Worm (Caenorhabditis elegans): ENCODE data around the gene inx-5.
A peak's percentile ranks its signal among the peaks of the same experiment; 100 is the strongest.

The inx-5 gene

ce11 chrX:8286740-8287299, 15.4 kb downstream of the inx-5 start, which contains the start of gene sec-16A.2 (continued):
- no peak for TF ChIP-seq aha-1 (tag; optimal IDR thresholded peaks at IDR 0.05)
- TF ChIP-seq ceh-90 (tag; optimal IDR thresholded peaks at IDR 0.05), result no peak
- TF ChIP-seq unc-86 (tag; optimal IDR thresholded peaks at IDR 0.05), result no peak
- TF ChIP-seq jun-1 (tag; optimal IDR thresholded peaks at IDR 0.05), result peak; percentile 4
- TF ChIP-seq fkh-8 (tag; optimal IDR thresholded peaks at IDR 0.05), result peak; percentile 21
- no peak for TF ChIP-seq aly-2 (tag; optimal IDR thresholded peaks at IDR 0.05)
- peak; percentile 90 for TF ChIP-seq lin-14 (GFP tag; optimal IDR thresholded peaks at IDR 0.05)
- no peak for TF ChIP-seq ets-5 (GFP tag; IDR thresholded peaks at IDR 0.05)
- no peak for TF ChIP-seq pag-3 (tag; optimal IDR thresholded peaks at IDR 0.05; ENCODE audit: borderline replicate concordance, insufficient read depth)
- TF ChIP-seq egl-13 (tag; optimal IDR thresholded peaks at IDR 0.05), result no peak
- TF ChIP-seq hlh-17 (GFP tag; optimal IDR thresholded peaks at IDR 0.05; ENCODE audit: borderline replicate concordance), result no peak
- no peak for TF ChIP-seq ama-1 (optimal IDR thresholded peaks at IDR 0.05)
- TF ChIP-seq lin-39 (tag; optimal IDR thresholded peaks at IDR 0.05), result no peak
- peak; percentile 62 for TF ChIP-seq tbx-2 (tag; optimal IDR thresholded peaks at IDR 0.05)
- no peak for TF ChIP-seq nhr-11 (tag; optimal IDR thresholded peaks at IDR 0.05)
- no peak for TF ChIP-seq nhr-28 (tag; optimal IDR thresholded peaks at IDR 0.05)
- TF ChIP-seq C34B4.2 (tag; optimal IDR thresholded peaks at IDR 0.05), result no peak
- no peak for TF ChIP-seq hlh-4 (tag; optimal IDR thresholded peaks at IDR 0.05)
- no peak for TF ChIP-seq alr-1 (tag; optimal IDR thresholded peaks at IDR 0.05; ENCODE audit: borderline replicate concordance)
- no peak for TF ChIP-seq fkh-4 (tag; optimal IDR thresholded peaks at IDR 0.05; ENCODE audit: borderline replicate concordance)
- TF ChIP-seq hpl-2 (GFP tag; optimal IDR thresholded peaks at IDR 0.05), result no peak
- TF ChIP-seq ztf-4 (tag; optimal IDR thresholded peaks at IDR 0.05), result no peak
- no peak for TF ChIP-seq sox-4 (tag; optimal IDR thresholded peaks at IDR 0.05)
- no peak for TF ChIP-seq C04F5.9 (tag; optimal IDR thresholded peaks at IDR 0.05)
- peak in 1 of 2 experiments; percentile 78 for TF ChIP-seq mdl-1 (tag; optimal IDR thresholded peaks at IDR 0.05)
- peak; percentile 57 to 80 for TF ChIP-seq lsy-2 (tag; optimal IDR thresholded peaks at IDR 0.05)
- peak; percentile 14 for TF ChIP-seq dsc-1 (tag; optimal IDR thresholded peaks at IDR 0.05)
- TF ChIP-seq nhr-77 (tag; optimal IDR thresholded peaks at IDR 0.05), result peak; percentile 25
- TF ChIP-seq swsn-7 (tag; optimal IDR thresholded peaks at IDR 0.05), result peak; percentile 63
- TF ChIP-seq rnt-1 (tag; optimal IDR thresholded peaks at IDR 0.05), result peak; percentile 61
- TF ChIP-seq zip-4 (GFP tag; optimal IDR thresholded peaks at IDR 0.05), result no peak
- no peak for TF ChIP-seq sptf-1 (tag; optimal IDR thresholded peaks at IDR 0.05)

- no peak for TF ChIP-seq lin-39 (tag; optimal IDR thresholded peaks at IDR 0.05)
- TF ChIP-seq nhr-11 (tag; optimal IDR thresholded peaks at IDR 0.05), result no peak
- no peak for TF ChIP-seq ets-5 (GFP tag; IDR thresholded peaks at IDR 0.05)
- TF ChIP-seq pax-3 (tag; optimal IDR thresholded peaks at IDR 0.05), result no peak
- TF ChIP-seq nhr-77 (tag; optimal IDR thresholded peaks at IDR 0.05), result no peak
- peak; percentile 18 for TF ChIP-seq zip-4 (GFP tag; optimal IDR thresholded peaks at IDR 0.05)
- no peak for TF ChIP-seq zag-1 (tag; optimal IDR thresholded peaks at IDR 0.05)
- no peak for TF ChIP-seq hlh-4 (tag; optimal IDR thresholded peaks at IDR 0.05)
- no peak for TF ChIP-seq sup-37 (GFP tag; optimal IDR thresholded peaks at IDR 0.05)
- TF ChIP-seq skn-1 (tag; optimal IDR thresholded peaks at IDR 0.05), result peak; percentile 73
- TF ChIP-seq pqm-1 (tag; optimal IDR thresholded peaks at IDR 0.05), result no peak
- no peak for TF ChIP-seq ceh-63 (GFP tag; optimal IDR thresholded peaks at IDR 0.05)
- TF ChIP-seq hlh-17 (GFP tag; optimal IDR thresholded peaks at IDR 0.05; ENCODE audit: borderline replicate concordance), result no peak
- TF ChIP-seq unc-30 (tag; optimal IDR thresholded peaks at IDR 0.05), result no peak
- TF ChIP-seq mef-2 (tag; optimal IDR thresholded peaks at IDR 0.05), result no peak
- TF ChIP-seq fkh-10 (GFP tag; optimal IDR thresholded peaks at IDR 0.05), result no peak
- TF ChIP-seq tbx-2 (tag; optimal IDR thresholded peaks at IDR 0.05), result no peak
Observed at ce11 chrX:8286164-8286563, 16.0 kb downstream of the inx-5 start.

Data from whole organism, L1 larva.